ENCODE assay signal across 4 worm cellular contexts in the genomic region with DNA sequence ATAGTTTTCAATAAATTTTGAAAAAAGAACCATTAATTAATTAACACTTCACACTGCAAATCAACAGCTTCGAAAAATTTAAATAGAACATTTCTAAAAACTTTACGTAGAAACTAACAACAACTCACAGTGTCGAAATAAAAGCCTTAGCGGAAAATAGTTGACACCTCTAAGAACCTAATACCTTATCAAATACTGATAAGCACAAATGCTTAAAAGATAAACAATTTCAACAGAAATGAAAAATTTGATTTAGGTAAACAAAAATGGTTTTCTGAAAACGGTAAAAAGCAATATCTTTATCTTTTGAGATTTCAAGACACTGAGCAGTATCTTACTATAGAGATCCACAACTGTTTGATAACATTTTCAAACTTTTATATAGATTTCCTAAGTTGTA.
A peak's percentile ranks its signal among the peaks of the same experiment; 100 is the strongest.
TF ChIP-seq lines count a peak whose summit lies in the region.

No protein-coding gene starts in this region.

TF ChIP-seq in whole organism, L1 larva, 84 proteins besides CTCF, POLR2A, EP300 and RAD21:
- no peak for TF ChIP-seq mab-9 (GFP tag; IDR thresholded peaks at IDR 0.05; lab: Robert Waterston, UW)
- TF ChIP-seq elt-2 (tag; optimal IDR thresholded peaks at IDR 0.05; lab: Kevin White, UChicago), result peak; percentile 58
- no peak for TF ChIP-seq snpc-4 (tag; optimal IDR thresholded peaks at IDR 0.05; lab: Kevin White, UChicago)
- TF ChIP-seq F16B12.6 (tag; optimal IDR thresholded peaks at IDR 0.05; lab: Kevin White, UChicago), result no peak

TF ChIP-seq in whole organism, L2 larva, 48 proteins besides CTCF, POLR2A, EP300 and RAD21:
- no peak for TF ChIP-seq alr-1 (tag; optimal IDR thresholded peaks at IDR 0.05; lab: Kevin White, UChicago)
- TF ChIP-seq fos-1 (tag; optimal IDR thresholded peaks at IDR 0.05; lab: Kevin White, UChicago), result peak; percentile 6

TF ChIP-seq in whole organism, L3 larva, 47 proteins besides CTCF, POLR2A, EP300 and RAD21:
- TF ChIP-seq elt-2 (tag; optimal IDR thresholded peaks at IDR 0.05; lab: Kevin White, UChicago), result peak; percentile 46
- no peak for TF ChIP-seq nhr-237 (tag; optimal IDR thresholded peaks at IDR 0.05; lab: Kevin White, UChicago)
TF ChIP-seq in whole organism, L3 larva: peak in this region for 1.

TF ChIP-seq in whole organism, L4 larva, 104 proteins besides CTCF, POLR2A, EP300 and RAD21:
- TF ChIP-seq zfp-2 (tag; optimal IDR thresholded peaks at IDR 0.05; lab: Kevin White, UChicago), result no peak
- no peak for TF ChIP-seq aly-2 (tag; optimal IDR thresholded peaks at IDR 0.05; lab: Kevin White, UChicago)
- no peak for TF ChIP-seq dpl-1 (GFP tag; optimal IDR thresholded peaks at IDR 0.05; lab: Kevin White, UChicago)
- peak in 1 of 2 experiments; percentile 59 for TF ChIP-seq unc-62 (GFP tag; optimal IDR thresholded peaks at IDR 0.05 in 1 of 2; lab: Kevin White, UChicago)
- TF ChIP-seq unc-62 (tag; optimal IDR thresholded peaks at IDR 0.05; lab: Kevin White, UChicago), result no peak
- TF ChIP-seq pqm-1 (tag; optimal IDR thresholded peaks at IDR 0.05; lab: Kevin White, UChicago), result peak; percentile 15
- no peak for TF ChIP-seq daf-16 (GFP tag; optimal IDR thresholded peaks at IDR 0.05; lab: Kevin White, UChicago)
- TF ChIP-seq daf-16 (tag; optimal IDR thresholded peaks at IDR 0.05; lab: Kevin White, UChicago), result peak; percentile 75
- TF ChIP-seq unc-39 (tag; optimal IDR thresholded peaks at IDR 0.05; lab: Kevin White, UChicago), result no peak
